Worm (Caenorhabditis elegans): ENCODE measurements around the gene cnt-2.
A peak's percentile ranks its signal among the peaks of the same experiment; 100 is the strongest.

cnt-2 gene

ce11 chrIII:10624564-10624963, 30.3 kb upstream of the cnt-2 start:
- peak; percentile 17 for TF ChIP-seq nhr-21 (tag; optimal IDR thresholded peaks at IDR 0.05)
- no peak for TF ChIP-seq aly-2 (tag; optimal IDR thresholded peaks at IDR 0.05)
- TF ChIP-seq nhr-23 (tag; optimal IDR thresholded peaks at IDR 0.05), result no peak
- TF ChIP-seq skn-1 (tag; optimal IDR thresholded peaks at IDR 0.05), result no peak
- TF ChIP-seq R02D3.7 (tag; optimal IDR thresholded peaks at IDR 0.05), result no peak
- TF ChIP-seq fos-1 (tag; optimal IDR thresholded peaks at IDR 0.05), result peak; percentile 47
- TF ChIP-seq blmp-1 (tag; optimal IDR thresholded peaks at IDR 0.05; ENCODE audit: insufficient read depth), result no peak
- no peak for TF ChIP-seq elt-1 (tag; optimal IDR thresholded peaks at IDR 0.05)
- TF ChIP-seq nhr-25 (tag; optimal IDR thresholded peaks at IDR 0.05), result peak; percentile 17
- no peak for TF ChIP-seq ztf-1 (GFP tag; conservative IDR thresholded peaks at IDR 0.05)
- no peak for TF ChIP-seq nhr-12 (tag; optimal IDR thresholded peaks at IDR 0.05)
- peak; percentile 73 for TF ChIP-seq nhr-129 (tag; optimal IDR thresholded peaks at IDR 0.05)
- peak; percentile 10 for TF ChIP-seq F13H6.1 (tag; optimal IDR thresholded peaks at IDR 0.05)
- TF ChIP-seq nhr-11 (tag; optimal IDR thresholded peaks at IDR 0.05), result no peak
- peak; percentile 39 for TF ChIP-seq gmeb-1 (tag; optimal IDR thresholded peaks at IDR 0.05)
- peak; percentile 12 for TF ChIP-seq unc-55 (GFP tag; optimal IDR thresholded peaks at IDR 0.05)
- no peak for TF ChIP-seq egl-27 (tag; optimal IDR thresholded peaks at IDR 0.05)
- peak; percentile 41 for TF ChIP-seq sma-3 (GFP tag; optimal IDR thresholded peaks at IDR 0.05)
- TF ChIP-seq peb-1 (tag; optimal IDR thresholded peaks at IDR 0.05), result no peak
- TF ChIP-seq mab-5 (tag; optimal IDR thresholded peaks at IDR 0.05), result no peak
- TF ChIP-seq lsy-2 (tag; optimal IDR thresholded peaks at IDR 0.05), result peak in 1 of 2 experiments; percentile 47
- peak; percentile 26 for TF ChIP-seq C34F6.9 (tag; optimal IDR thresholded peaks at IDR 0.05)
- peak; percentile 2 for TF ChIP-seq lin-13 (GFP tag; optimal IDR thresholded peaks at IDR 0.05)
- peak; percentile 22 for TF ChIP-seq sma-9 (GFP tag; optimal IDR thresholded peaks at IDR 0.05)
- TF ChIP-seq sma-9 (tag; optimal IDR thresholded peaks at IDR 0.05), result no peak
- no peak for TF ChIP-seq Y55F3AM.14 (GFP tag; optimal IDR thresholded peaks at IDR 0.05)

DNA sequence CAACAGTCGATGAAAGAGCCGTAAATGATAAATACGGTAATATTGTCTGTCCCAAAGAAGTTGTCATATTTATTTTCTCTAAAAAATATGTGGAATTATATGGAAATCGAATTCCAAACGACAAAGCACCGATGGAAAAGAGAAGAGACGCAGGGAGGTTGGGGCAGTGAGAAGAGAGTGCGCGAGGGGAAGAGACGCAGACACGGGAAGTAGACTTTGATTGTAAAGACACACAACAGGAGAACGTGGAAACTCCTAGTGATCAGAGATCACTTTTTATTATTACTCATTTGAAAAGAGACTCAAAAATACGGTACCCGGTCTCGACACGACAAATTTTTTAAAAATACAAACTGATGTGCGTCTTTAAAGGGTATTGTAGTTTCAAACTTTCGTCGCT, 26.5 kb upstream of the cnt-2 start:
- TF ChIP-seq C34F6.9 (tag; optimal IDR thresholded peaks at IDR 0.05) (peak; percentile 41), nhr-12 (tag; optimal IDR thresholded peaks at IDR 0.05) (no peak), lsy-2 (tag; optimal IDR thresholded peaks at IDR 0.05) (peak; percentile 18 to 71), crh-2 (tag; optimal IDR thresholded peaks at IDR 0.05) (peak; percentile 73), nhr-23 (tag; optimal IDR thresholded peaks at IDR 0.05) (no peak), gmeb-1 (tag; optimal IDR thresholded peaks at IDR 0.05) (peak; percentile 1), nhr-21 (tag; optimal IDR thresholded peaks at IDR 0.05) (peak; percentile 21), F13H6.1 (tag; optimal IDR thresholded peaks at IDR 0.05) (peak; percentile 56), mdl-1 (tag; optimal IDR thresholded peaks at IDR 0.05) (peak in 1 of 2 experiments; percentile 27), nhr-25 (tag; optimal IDR thresholded peaks at IDR 0.05) (peak; percentile 24), unc-55 (GFP tag; optimal IDR thresholded peaks at IDR 0.05) (peak; percentile 43), ztf-11 (tag; optimal IDR thresholded peaks at IDR 0.05) (no peak), sma-9 (GFP tag; optimal IDR thresholded peaks at IDR 0.05) (peak; percentile 74), sma-9 (tag; optimal IDR thresholded peaks at IDR 0.05) (no peak), aly-2 (tag; optimal IDR thresholded peaks at IDR 0.05) (no peak)

ce11 chrIII:10629043-10629442, 25.8 kb upstream of the cnt-2 start, which contains the start of gene swt-4:
Gene swt-4, minus strand, starts transcription at chrIII:10629143.
- TF ChIP-seq nhr-6 (tag; optimal IDR thresholded peaks at IDR 0.05), result no peak
- TF ChIP-seq egl-27 (tag; optimal IDR thresholded peaks at IDR 0.05), result no peak
- TF ChIP-seq nhr-11 (tag; optimal IDR thresholded peaks at IDR 0.05), result no peak
- TF ChIP-seq peb-1 (tag; optimal IDR thresholded peaks at IDR 0.05), result no peak
- TF ChIP-seq alr-1 (tag; optimal IDR thresholded peaks at IDR 0.05), result no peak
- no peak for TF ChIP-seq gmeb-1 (tag; optimal IDR thresholded peaks at IDR 0.05)
- TF ChIP-seq snpc-4 (tag; optimal IDR thresholded peaks at IDR 0.05), result no peak
- TF ChIP-seq Y55F3AM.14 (GFP tag; optimal IDR thresholded peaks at IDR 0.05), result no peak
- no peak for TF ChIP-seq sma-9 (GFP tag; optimal IDR thresholded peaks at IDR 0.05)
- no peak for TF ChIP-seq sma-9 (tag; optimal IDR thresholded peaks at IDR 0.05)
- TF ChIP-seq zag-1 (tag; optimal IDR thresholded peaks at IDR 0.05), result no peak
- TF ChIP-seq R02D3.7 (tag; optimal IDR thresholded peaks at IDR 0.05), result no peak
- no peak for TF ChIP-seq ztf-1 (GFP tag; conservative IDR thresholded peaks at IDR 0.05)
- no peak for TF ChIP-seq dmd-4 (tag; optimal IDR thresholded peaks at IDR 0.05)
- no peak for TF ChIP-seq nhr-77 (tag; optimal IDR thresholded peaks at IDR 0.05)
- TF ChIP-seq nhr-10 (tag; optimal IDR thresholded peaks at IDR 0.05), result no peak
- TF ChIP-seq mab-5 (tag; optimal IDR thresholded peaks at IDR 0.05), result no peak
- TF ChIP-seq mbf-1 (tag; optimal IDR thresholded peaks at IDR 0.05), result no peak
- no peak for TF ChIP-seq skn-1 (tag; optimal IDR thresholded peaks at IDR 0.05)

ce11 chrIII:10629795-10630194, 25.0 kb upstream of the cnt-2 start:
- TF ChIP-seq ztf-4 (tag; optimal IDR thresholded peaks at IDR 0.05) (no peak), F13H6.1 (tag; optimal IDR thresholded peaks at IDR 0.05) (no peak), zag-1 (tag; optimal IDR thresholded peaks at IDR 0.05) (no peak), Y55F3AM.14 (GFP tag; optimal IDR thresholded peaks at IDR 0.05) (no peak), aly-2 (tag; optimal IDR thresholded peaks at IDR 0.05) (no peak), mbf-1 (tag; optimal IDR thresholded peaks at IDR 0.05) (no peak), nhr-129 (tag; optimal IDR thresholded peaks at IDR 0.05) (no peak), mab-5 (tag; optimal IDR thresholded peaks at IDR 0.05) (no peak), lin-39 (tag; optimal IDR thresholded peaks at IDR 0.05) (peak; percentile 42), sem-4 (tag; optimal IDR thresholded peaks at IDR 0.05) (no peak), crh-2 (tag; optimal IDR thresholded peaks at IDR 0.05) (peak; percentile 5), nhr-25 (tag; optimal IDR thresholded peaks at IDR 0.05) (no peak)

Measured in whole organism, L2 larva.